Worm (Caenorhabditis elegans): ENCODE measurements around the gene F47B7.3.

Gene F47B7.3

ce11 chrX:3764295-3764694 lies at the start of gene F47B7.3:
Gene F47B7.3 (minus strand): TSS chrX:3764395.
- TF ChIP-seq unc-62 (GFP tag; optimal IDR thresholded peaks at IDR 0.05) = no peak

DNA sequence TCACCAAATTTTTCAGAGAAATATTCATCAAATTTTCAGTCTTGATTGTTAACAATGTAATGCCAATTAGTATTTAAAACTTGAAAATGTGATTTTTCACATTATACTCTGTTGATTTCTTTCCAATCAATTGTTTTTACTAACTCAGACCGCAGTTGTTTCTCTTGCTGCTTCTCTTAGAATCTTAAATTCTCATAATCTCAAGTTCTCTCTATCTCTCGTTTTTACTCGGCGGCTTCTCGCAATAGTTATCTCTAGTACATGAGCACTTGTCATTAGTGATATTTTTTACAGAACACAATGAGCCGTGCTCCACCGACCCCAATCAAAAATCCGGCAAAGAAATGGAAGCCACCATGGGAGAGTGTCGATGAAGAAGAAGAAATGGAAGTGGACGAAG lies 43.0 kb upstream of the F47B7.3 start, which contains the start of gene F35A5.1:
TSS of gene F35A5.1 (plus strand) at position 301 of the 400 bp plus-strand sequence.
- no peak for TF ChIP-seq unc-62 (GFP tag; optimal IDR thresholded peaks at IDR 0.05)

DNA sequence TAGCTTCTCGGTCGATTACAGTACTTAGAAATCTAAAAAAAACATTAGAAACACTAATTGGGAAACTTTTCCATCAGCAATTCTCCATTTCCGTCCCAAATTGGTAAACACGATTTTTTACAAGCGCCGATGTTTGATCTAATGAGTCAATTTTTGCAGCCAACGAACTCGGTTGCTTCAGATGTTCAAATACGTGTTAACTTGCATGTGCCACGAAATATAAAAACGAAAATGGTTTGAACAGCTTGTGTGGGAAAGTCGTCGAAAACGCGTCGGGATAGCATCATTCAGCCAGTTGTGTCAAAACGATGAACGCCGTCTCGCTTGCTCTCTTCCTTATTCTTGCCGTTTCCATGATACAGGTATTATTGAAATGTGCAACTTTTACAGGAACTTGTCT lies 40.6 kb upstream of the F47B7.3 start, which contains the start of gene F35A5.2:
TSS of gene F35A5.2 (plus strand) at position 301 of the 400 bp plus-strand sequence.
- TF ChIP-seq unc-62 (GFP tag; optimal IDR thresholded peaks at IDR 0.05) = no peak

DNA sequence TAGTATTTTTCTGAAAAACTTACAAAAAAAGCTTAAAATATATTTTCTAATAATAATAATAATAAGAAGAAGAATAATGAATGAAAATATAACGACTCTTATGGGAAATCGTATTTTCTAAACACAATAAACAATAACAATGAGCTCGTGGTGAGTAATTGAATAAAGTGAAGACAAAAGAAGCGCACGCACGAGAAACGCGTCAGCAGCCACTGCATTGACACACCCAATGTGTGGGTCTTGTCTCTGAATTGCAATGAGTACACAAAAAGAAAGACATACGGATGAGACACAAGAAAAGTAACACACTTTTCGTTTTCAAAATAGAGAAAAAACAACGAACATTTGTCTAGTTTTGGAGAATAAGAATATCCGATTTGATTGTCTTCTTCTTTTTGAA lies 39.1 kb upstream of the F47B7.3 start, which contains the start of gene F35A5.8:
TSS of gene F35A5.8 (minus strand) at position 151 of the 400 bp plus-strand sequence.
- no peak for TF ChIP-seq unc-62 (GFP tag; optimal IDR thresholded peaks at IDR 0.05)

ce11 chrX:3802743-3803142 lies 38.5 kb upstream of the F47B7.3 start:
- TF ChIP-seq unc-62 (GFP tag; optimal IDR thresholded peaks at IDR 0.05) = no peak

DNA sequence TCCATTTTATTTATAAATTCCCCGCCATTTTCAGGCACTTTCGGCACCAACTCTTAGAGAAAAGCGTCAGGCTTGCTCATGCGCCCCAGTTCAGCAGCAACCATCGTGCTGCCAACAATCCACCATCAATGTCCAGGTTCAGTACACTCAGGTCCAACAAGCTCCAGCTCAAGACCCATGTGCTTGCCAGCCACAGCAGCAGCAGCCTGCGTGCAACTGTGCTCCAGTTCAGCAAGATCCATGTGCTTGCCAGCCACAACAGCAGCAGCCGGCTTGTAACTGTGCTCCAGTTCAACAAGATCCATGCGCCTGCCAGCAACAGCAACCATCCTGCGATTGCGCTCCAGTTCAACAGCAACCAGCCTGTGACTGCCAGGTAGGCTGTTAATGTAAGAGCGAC lies 34.1 kb upstream of the F47B7.3 start:
- no peak for TF ChIP-seq unc-62 (GFP tag; optimal IDR thresholded peaks at IDR 0.05)

ce11 chrX:3797882-3798281 lies 33.7 kb upstream of the F47B7.3 start, which contains the start of gene abu-10:
Gene abu-10 (plus strand): TSS chrX:3798182.
- TF ChIP-seq unc-62 (GFP tag; optimal IDR thresholded peaks at IDR 0.05) = no peak

ce11 chrX:3795642-3796041 lies 31.4 kb upstream of the F47B7.3 start, which contains the start of gene F35A5.5:
Gene F35A5.5 (minus strand): TSS chrX:3795742.
- no peak for TF ChIP-seq unc-62 (GFP tag; optimal IDR thresholded peaks at IDR 0.05)

- no peak for TF ChIP-seq unc-62 (GFP tag; optimal IDR thresholded peaks at IDR 0.05)
Observed at ce11 chrX:3794161-3794560, 30.0 kb upstream of the F47B7.3 start.

ce11 chrX:3793389-3793788 lies 29.2 kb upstream of the F47B7.3 start:
- no peak for TF ChIP-seq unc-62 (GFP tag; optimal IDR thresholded peaks at IDR 0.05)

DNA sequence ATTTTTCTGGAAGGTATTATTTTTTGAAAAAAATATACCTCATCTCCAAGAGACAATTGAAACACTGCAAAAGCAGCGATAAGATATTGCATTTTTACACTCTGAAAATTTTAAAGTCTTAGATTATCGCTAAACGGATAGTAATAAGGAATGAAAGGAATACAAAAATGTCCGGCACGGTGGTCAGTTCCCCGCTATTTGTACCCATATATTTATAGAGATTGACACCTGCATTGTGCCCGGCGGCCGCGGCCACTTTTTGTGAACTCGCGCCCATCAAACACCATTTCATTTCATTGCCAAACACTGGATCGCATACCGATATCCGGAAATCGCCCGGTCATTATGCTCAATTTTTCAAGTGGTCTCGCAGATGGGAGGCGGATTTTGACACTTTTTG lies 28.5 kb upstream of the F47B7.3 start, which contains the start of gene idpp-5:
TSS of gene idpp-5 (minus strand) at position 101 of the 400 bp plus-strand sequence.
- TF ChIP-seq unc-62 (GFP tag; optimal IDR thresholded peaks at IDR 0.05) = no peak

DNA sequence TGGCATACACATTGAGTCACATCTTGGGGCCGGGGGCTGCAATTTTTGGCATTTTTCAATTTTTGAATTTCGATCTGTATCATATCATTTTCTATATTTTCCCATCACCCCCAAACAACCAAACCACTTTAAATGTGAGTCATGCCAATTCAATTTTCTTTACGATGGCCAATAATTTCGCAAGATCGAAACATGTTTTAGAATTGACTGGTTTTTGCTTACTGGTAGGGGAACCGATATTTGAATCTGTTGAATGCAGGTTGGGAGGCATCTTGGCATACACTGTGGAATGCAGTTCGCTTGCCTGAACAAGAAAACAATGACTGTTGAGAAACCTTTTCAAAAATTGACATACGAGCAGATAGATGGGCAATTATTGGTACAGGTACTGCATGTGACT lies 26.9 kb upstream of the F47B7.3 start:
- TF ChIP-seq unc-62 (GFP tag; optimal IDR thresholded peaks at IDR 0.05) = no peak

- TF ChIP-seq unc-62 (GFP tag; optimal IDR thresholded peaks at IDR 0.05) = no peak
Observed at ce11 chrX:3788483-3788882, 24.3 kb upstream of the F47B7.3 start.

ce11 chrX:3787431-3788076 lies 23.4 kb upstream of the F47B7.3 start, which contains the start of gene pmpl-1:
Gene pmpl-1 (plus strand): TSS chrX:3788026.
- no peak for TF ChIP-seq unc-62 (GFP tag; optimal IDR thresholded peaks at IDR 0.05)

DNA sequence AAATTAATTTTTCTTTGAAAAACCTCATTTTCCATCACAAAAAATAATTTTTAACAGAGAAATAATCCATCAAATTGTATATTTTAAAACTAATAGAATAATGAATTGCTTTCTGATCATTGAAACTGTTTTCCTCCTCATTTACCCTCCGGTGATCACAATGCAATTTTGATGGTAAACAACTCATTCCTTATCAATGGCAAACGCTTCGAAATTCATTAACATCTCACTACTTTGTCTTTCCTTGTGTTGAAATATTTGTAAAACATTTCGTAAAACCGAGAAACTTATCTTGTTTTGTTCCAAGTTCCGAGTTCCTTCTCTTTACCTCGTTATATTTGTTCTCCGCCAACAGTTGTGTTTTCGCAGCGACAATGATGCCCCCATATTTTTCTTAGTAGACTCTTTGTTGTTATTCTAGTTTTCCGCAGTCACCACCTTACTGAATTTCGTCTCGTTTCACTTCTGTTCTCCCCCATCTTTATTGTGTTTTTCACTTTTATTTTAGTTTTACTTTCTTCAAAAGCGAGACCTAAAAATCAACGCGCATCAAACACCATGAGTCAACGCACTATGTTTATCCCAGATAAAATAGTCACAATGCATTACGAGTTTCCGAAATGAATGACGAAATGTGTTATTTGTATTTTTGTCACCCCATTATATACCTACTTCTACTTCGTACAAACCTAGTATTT lies 21.1 kb upstream of the F47B7.3 start:
- TF ChIP-seq unc-62 (GFP tag; optimal IDR thresholded peaks at IDR 0.05) = no peak

DNA sequence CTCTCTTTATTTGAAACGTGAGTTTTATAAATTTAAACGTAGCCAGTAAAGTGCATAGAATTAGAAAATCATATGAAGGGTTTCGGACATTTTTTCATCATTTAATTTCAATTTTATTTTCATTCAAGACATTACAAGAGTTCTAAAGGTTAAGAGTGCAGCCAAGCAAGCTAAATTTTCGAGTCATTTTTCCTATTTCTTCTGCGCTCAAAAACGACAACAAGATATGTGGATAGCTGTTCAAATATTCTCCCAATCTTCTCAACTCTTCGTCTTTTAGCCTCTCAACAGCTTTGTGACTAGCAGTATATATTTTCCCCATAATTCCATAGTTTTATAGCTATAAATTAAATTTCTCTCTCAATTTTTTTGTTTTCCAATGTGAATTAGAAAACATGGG lies 19.5 kb upstream of the F47B7.3 start:
- TF ChIP-seq unc-62 (GFP tag; optimal IDR thresholded peaks at IDR 0.05) = no peak

ce11 chrX:3781040-3781439 lies 16.8 kb upstream of the F47B7.3 start, which contains the start of gene marg-1:
Gene marg-1 (minus strand): TSS chrX:3781140.
- no peak for TF ChIP-seq unc-62 (GFP tag; optimal IDR thresholded peaks at IDR 0.05)
